Worm (Caenorhabditis elegans) whole organism, young adult: ENCODE results near the gene srsx-37.
"Not testable (repeated sequence)": the region's sequence is repeated elsewhere in the genome, so short reads cannot be mapped to it uniquely, and the experiment has no call there.

Experiments used
- B0035.1 ChIP-seq: sonication (generic microtip); optimal IDR thresholded peaks from 2 replicates; lab custom pipeline; 2016; ENCODE audit warnings: missing genetic modification characterization, mild to moderate bottlenecking, missing compliant biosample characterization, missing genotype, missing genetic modification reagents
- B0261.1 ChIP-seq: sonication (generic microtip); optimal IDR thresholded peaks from 2 replicates; lab custom pipeline; 2016; ENCODE audit warnings: mild to moderate bottlenecking, missing genetic modification characterization, moderate library complexity, missing compliant biosample characterization
- D2030.7 ChIP-seq: fragments of 200-800 bp; sonication (Bioruptor generic); IDR thresholded peaks from 2 replicates; pipeline ENCODE4 v1.3.6; 2022; ENCODE audit warnings: missing genetic modification reagents, missing genetic modification characterization, missing compliant biosample characterization
- F10E7.11 ChIP-seq: sonication (generic microtip); optimal IDR thresholded peaks from 2 replicates; lab custom pipeline; 2017; ENCODE audit warnings: mild to moderate bottlenecking, missing genetic modification characterization, moderate library complexity, missing compliant biosample characterization
- F37B4.10 ChIP-seq: fragments of 200-800 bp; sonication (Bioruptor generic); IDR thresholded peaks from 2 replicates; pipeline ENCODE4 v1.3.6; 2022; ENCODE audit warnings: missing genetic modification characterization, missing compliant biosample characterization
- F57C9.4 ChIP-seq: sonication (generic microtip); optimal IDR thresholded peaks from 2 replicates; lab custom pipeline; 2017; ENCODE audit warnings: mild to moderate bottlenecking, missing genetic modification characterization, missing compliant biosample characterization
- T26A5.8 ChIP-seq: sonication (generic microtip); optimal IDR thresholded peaks from 2 replicates; lab custom pipeline; 2016; ENCODE audit warnings: missing genetic modification characterization, missing compliant biosample characterization
- Y53G8AR.9 ChIP-seq: fragments of 200-800 bp; sonication (Bioruptor generic); conservative IDR thresholded peaks from 2 replicates; pipeline ENCODE4 v1.3.6; 2022; ENCODE audit warnings: missing genetic modification reagents, missing genetic modification characterization, missing compliant biosample characterization
- Y79H2A.3 ChIP-seq: fragments of 200-800 bp; sonication (Bioruptor generic); conservative IDR thresholded peaks from 2 replicates; pipeline ENCODE4 v1.3.6; 2022; ENCODE audit warnings: missing genetic modification reagents, missing genetic modification characterization, missing compliant biosample characterization
- Y95B8A.8 ChIP-seq: fragments of 200-800 bp; sonication (Bioruptor generic); IDR thresholded peaks from 2 replicates; pipeline ENCODE4 v1.3.6; 2022; ENCODE audit warnings: missing genetic modification reagents, missing genetic modification characterization, missing compliant biosample characterization
- akir-1 ChIP-seq: fragments of 200-800 bp; sonication (Bioruptor generic); optimal IDR thresholded peaks from 2 replicates; lab custom pipeline; 2018; ENCODE audit warnings: mild to moderate bottlenecking, missing genetic modification characterization, moderate library complexity, missing compliant biosample characterization
- atf-7 ChIP-seq: sonication (generic microtip); optimal IDR thresholded peaks from 2 replicates; lab custom pipeline; 2017; ENCODE audit warnings: mild to moderate bottlenecking, missing genetic modification characterization, missing compliant biosample characterization
- ccch-3 ChIP-seq: fragments of 200-800 bp; sonication (Bioruptor generic); optimal IDR thresholded peaks from 2 replicates; lab custom pipeline; 2018; ENCODE audit warnings: mild to moderate bottlenecking, missing genetic modification characterization, missing compliant biosample characterization
- chd-7 ChIP-seq: sonication (generic microtip); optimal IDR thresholded peaks from 2 replicates; lab custom pipeline; 2016; ENCODE audit warnings: mild to moderate bottlenecking, missing genetic modification characterization, moderate library complexity, missing compliant biosample characterization
- die-1 ChIP-seq: sonication (generic microtip); optimal IDR thresholded peaks from 2 replicates; lab custom pipeline; 2016; ENCODE audit warnings: missing genotype, mild to moderate bottlenecking, missing genetic modification characterization, missing compliant biosample characterization
- dpl-1 ChIP-seq: fragments of 150-350 bp; optimal IDR thresholded peaks from 2 replicates; lab custom pipeline; 2014; ENCODE audit warnings: missing biosample characterization, missing genetic modification reagents, missing genetic modification characterization
- egl-18 ChIP-seq: fragments of 200-800 bp; sonication (Bioruptor generic); IDR thresholded peaks from 2 replicates; pipeline ENCODE4 v1.3.6; 2022; ENCODE audit warnings: missing genetic modification reagents, missing genetic modification characterization, missing compliant biosample characterization
- ekl-4 ChIP-seq: fragments of 200-800 bp; sonication (Bioruptor generic); IDR thresholded peaks from 2 replicates; pipeline ENCODE4 v1.3.6; 2022; ENCODE audit warnings: missing genetic modification reagents, missing genetic modification characterization, missing compliant biosample characterization
- fkh-3 ChIP-seq: sonication (generic microtip); optimal IDR thresholded peaks from 2 replicates; lab custom pipeline; 2016; ENCODE audit warnings: mild to moderate bottlenecking, missing genetic modification characterization, missing compliant biosample characterization
- hlh-12 ChIP-seq: sonication (generic microtip); optimal IDR thresholded peaks from 2 replicates; lab custom pipeline; 2016; ENCODE audit warnings: missing genetic modification characterization, missing compliant biosample characterization
- let-526 ChIP-seq: fragments of 200-800 bp; sonication (Bioruptor generic); IDR thresholded peaks from 2 replicates; pipeline ENCODE4 v1.3.6; 2022; ENCODE audit warnings: missing genetic modification reagents, missing genetic modification characterization, missing compliant biosample characterization
- let-607 ChIP-seq, 2 experiments: fragments of 200-800 bp in 1 of 2; sonication (Bioruptor generic) in 1 of 2; sonication (generic microtip) in 1 of 2; optimal IDR thresholded peaks; 2 replicates each; lab custom pipeline; 2016 to 2018; ENCODE audit warnings: mild to moderate bottlenecking in 2 of 2, missing compliant biosample characterization in 2 of 2, missing genetic modification characterization in 2 of 2, moderate library complexity in 2 of 2, missing genotype in 1 of 2
- lin-35 ChIP-seq, 3 experiments: fragments of 150-350 bp in 2 of 3; sonication (generic microtip) in 1 of 3; optimal IDR thresholded peaks; 2 replicates each; lab custom pipeline; 2014 to 2018; ENCODE audit warnings: missing biosample characterization in 3 of 3, missing genetic modification characterization in 3 of 3, missing genetic modification reagents in 3 of 3
- lin-54 ChIP-seq: fragments of 200-800 bp; sonication (Bioruptor generic); optimal IDR thresholded peaks from 2 replicates; lab custom pipeline; 2018; ENCODE audit warnings: mild to moderate bottlenecking, missing genetic modification characterization, missing compliant biosample characterization
- nhr-179 ChIP-seq: sonication (generic microtip); optimal IDR thresholded peaks from 2 replicates; lab custom pipeline; 2016; ENCODE audit warnings: mild to moderate bottlenecking, missing genetic modification characterization, missing compliant biosample characterization
- pha-4 ChIP-seq: fragments of 150-350 bp; sonication (generic microtip); optimal IDR thresholded peaks from 2 replicates; lab custom pipeline; 2014; ENCODE audit warnings: missing biosample characterization, missing genetic modification reagents, missing genetic modification characterization
- rec-8 ChIP-seq, 2 experiments: sonication (generic microtip); optimal IDR thresholded peaks; 2 replicates each; lab custom pipeline; 2016; ENCODE audit warnings: mild to moderate bottlenecking in 2 of 2, missing genetic modification characterization in 2 of 2, missing genetic modification reagents in 2 of 2, missing genotype in 2 of 2, missing biosample characterization in 1 of 2, missing compliant biosample characterization in 1 of 2, moderate library complexity in 1 of 2
- snpc-1.1 ChIP-seq: sonication (generic microtip); optimal IDR thresholded peaks from 2 replicates; lab custom pipeline; 2017; ENCODE audit warnings: missing genetic modification characterization, mild to moderate bottlenecking, missing compliant biosample characterization, antibody characterized with exemption, moderate library complexity, missing genotype, missing genetic modification reagents; ENCODE audit not compliant: insufficient read depth
- sptf-2 ChIP-seq: fragments of 200-800 bp; sonication (Bioruptor generic); optimal IDR thresholded peaks from 2 replicates; lab custom pipeline; 2018; ENCODE audit warnings: mild to moderate bottlenecking, missing genetic modification characterization, missing compliant biosample characterization
- tlf-1 ChIP-seq: fragments of 200-800 bp; sonication (Bioruptor generic); optimal IDR thresholded peaks from 2 replicates; lab custom pipeline; 2018; ENCODE audit warnings: mild to moderate bottlenecking, missing genetic modification characterization, missing compliant biosample characterization
- xnd-1 ChIP-seq: sonication (generic microtip); optimal IDR thresholded peaks from 2 replicates; lab custom pipeline; 2016; ENCODE audit warnings: missing genotype, missing genetic modification reagents, missing genetic modification characterization, missing compliant biosample characterization
- zim-3 ChIP-seq: sonication (generic microtip); optimal IDR thresholded peaks from 2 replicates; lab custom pipeline; 2017; ENCODE audit warnings: mild to moderate bottlenecking, missing genetic modification characterization, moderate library complexity, missing compliant biosample characterization
- ztf-28 ChIP-seq: fragments of 200-800 bp; sonication (Bioruptor generic); IDR thresholded peaks from 2 replicates; pipeline ENCODE4 v1.3.6; 2022; ENCODE audit warnings: missing genetic modification reagents, missing genetic modification characterization, missing compliant biosample characterization
- ztf-6 ChIP-seq: fragments of 200-800 bp; sonication (Bioruptor generic); IDR thresholded peaks from 2 replicates; pipeline ENCODE4 v1.3.6; 2022; ENCODE audit warnings: missing genetic modification reagents, missing genetic modification characterization, missing compliant biosample characterization

The srsx-37 gene

ce11 chrV:15262336-15262735 is 3.4 kb upstream of the srsx-37 start, which contains the start of gene M01B2.10:
Gene M01B2.10, minus strand, starts transcription at chrV:15262436.
- TF ChIP-seq tlf-1; Y53G8AR.9 (GFP tag; lab: Robert Waterston, UW); nhr-179 (tag; lab: Kevin White, UChicago): not testable (repeated sequence)

- no peak for TF ChIP-seq lin-35 (GFP tag; optimal IDR thresholded peaks at IDR 0.05; lab: Kevin White, UChicago)
- TF ChIP-seq sptf-2 (GFP tag; lab: Kevin White, UChicago), result no peak
- no peak for TF ChIP-seq F10E7.11
- no peak for TF ChIP-seq let-526
- TF ChIP-seq dpl-1 (GFP tag; lab: Kevin White, UChicago), result no peak
Measured at ce11 chrV:15259904-15260303, 955 bp upstream of the srsx-37 start, which contains the start of gene M01B2.8. Gene M01B2.8, plus strand, starts transcription at chrV:15260204.

ce11 chrV:15256669-15257068 is 2.3 kb downstream of the srsx-37 start, which contains the start of gene srsx-39:
Gene srsx-39, minus strand, starts transcription at chrV:15256769.
- TF ChIP-seq Y79H2A.3; B0261.1 (tag; lab: Kevin White, UChicago); egl-18 (GFP tag; lab: Robert Waterston, UW): not testable (repeated sequence)
- TF ChIP-seq, all 124 proteins: peak for 0; not testable (repeated sequence) for 124

ce11 chrV:15253529-15253928 is 5.4 kb downstream of the srsx-37 start, which contains the start of gene srbc-75:
Gene srbc-75, plus strand, starts transcription at chrV:15253829.
- TF ChIP-seq F37B4.10 (GFP tag; lab: Robert Waterston, UW) (no peak), ekl-4 (GFP tag; lab: Robert Waterston, UW) (no peak), snpc-1.1 (tag; lab: Kevin White, UChicago) (no peak), F57C9.4 (tag; lab: Kevin White, UChicago) (no peak), sptf-2 (GFP tag; lab: Kevin White, UChicago) (no peak), ztf-6 (GFP tag; lab: Robert Waterston, UW) (no peak), pha-4 (no peak), hlh-12 (tag; lab: Kevin White, UChicago) (no peak), Y95B8A.8 (GFP tag; lab: Robert Waterston, UW) (no peak)

- TF ChIP-seq ccch-3 (GFP tag; lab: Kevin White, UChicago), result no peak
- TF ChIP-seq, all 124 proteins: peak for 0
Measured at ce11 chrV:15252082-15252481, 6.9 kb downstream of the srsx-37 start, which contains the start of gene srbc-76. Gene srbc-76, plus strand, starts transcription at chrV:15252382.

ce11 chrV:15250304-15250703 is 8.6 kb downstream of the srsx-37 start, which contains the start of gene srd-28:
Gene srd-28, plus strand, starts transcription at chrV:15250604.
- not testable (repeated sequence) for TF ChIP-seq xnd-1, B0035.1, atf-7 (tag; lab: Kevin White, UChicago)
- TF ChIP-seq, all 124 proteins: peak for 0; not testable (repeated sequence) for 124

- TF ChIP-seq T26A5.8 (tag; lab: Kevin White, UChicago), result no peak
- no peak for TF ChIP-seq zim-3 (tag; lab: Kevin White, UChicago)
- no peak for TF ChIP-seq fkh-3
- no peak for TF ChIP-seq die-1 (tag; lab: Kevin White, UChicago)
- TF ChIP-seq lin-54 (GFP tag; lab: Kevin White, UChicago), result no peak
- no peak for TF ChIP-seq ztf-28 (GFP tag; lab: Robert Waterston, UW)
- TF ChIP-seq rec-8 (tag; optimal IDR thresholded peaks at IDR 0.05; lab: Kevin White, UChicago), result no peak
- no peak for TF ChIP-seq D2030.7
- TF ChIP-seq chd-7 (tag; lab: Kevin White, UChicago), result no peak
- TF ChIP-seq akir-1, result no peak
- TF ChIP-seq B0035.1 (tag; lab: Kevin White, UChicago), result no peak
- no peak for TF ChIP-seq let-607 (tag; optimal IDR thresholded peaks at IDR 0.05; lab: Kevin White, UChicago)
Measured at ce11 chrV:15244456-15244855, 14.5 kb downstream of the srsx-37 start, which contains the start of gene kin-30. Gene kin-30, plus strand, starts transcription at chrV:15244756.
